Worm (Caenorhabditis elegans) whole organism, early embryonic: ENCODE measurements around the gene tasp-1.

Experiments used
- B0310.2 ChIP-seq: sonication (generic microtip); optimal IDR thresholded peaks from 2 replicates; lab custom pipeline; 2016; ENCODE audit warnings: mild to moderate bottlenecking, missing genetic modification characterization, missing compliant biosample characterization
- ama-1 ChIP-seq: fragments of 150-350 bp; optimal IDR thresholded peaks from 2 replicates; lab custom pipeline; 2014
- ceh-13 ChIP-seq: fragments of 200-800 bp; sonication (Bioruptor generic); optimal IDR thresholded peaks from 2 replicates; lab custom pipeline; 2018; ENCODE audit warnings: mild to moderate bottlenecking, missing genetic modification characterization, missing compliant biosample characterization
- flt-1 ChIP-seq: fragments of 200-800 bp; sonication (Bioruptor generic); IDR thresholded peaks from 2 replicates; pipeline ENCODE4 v1.3.6; 2022; ENCODE audit warnings: missing genetic modification characterization, missing compliant biosample characterization
- hnd-1 ChIP-seq: sonication (generic microtip); optimal IDR thresholded peaks from 2 replicates; lab custom pipeline; 2016; ENCODE audit warnings: missing genetic modification characterization, missing compliant biosample characterization
- tra-4 ChIP-seq: sonication (generic microtip); optimal IDR thresholded peaks from 2 replicates; lab custom pipeline; 2017; ENCODE audit warnings: missing genetic modification characterization, missing compliant biosample characterization

DNA sequence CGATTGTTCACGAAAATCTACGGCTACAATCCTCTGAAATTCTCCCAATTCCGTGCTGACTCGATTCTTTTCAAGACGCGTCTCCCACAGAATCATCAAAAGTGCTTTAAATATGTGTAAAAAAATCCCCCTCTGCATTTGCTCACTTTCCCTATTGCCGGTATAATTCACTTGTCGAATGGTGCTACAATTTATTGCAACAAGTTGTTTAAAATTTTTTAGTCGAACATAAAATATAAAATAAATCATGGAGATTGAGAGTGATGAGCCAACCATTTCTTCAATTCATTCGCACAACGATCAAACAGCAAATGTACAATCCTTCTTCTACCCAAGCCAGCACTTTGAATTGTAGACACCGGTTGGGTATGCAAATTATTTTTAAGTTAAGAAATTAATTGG is 12.7 kb upstream of the tasp-1 start:
- no peak for TF ChIP-seq ceh-13
- no peak for TF ChIP-seq B0310.2 (tag; lab: Kevin White, UChicago)
- TF ChIP-seq ama-1: no peak
- no peak for TF ChIP-seq hnd-1 (tag; lab: Kevin White, UChicago)
- TF ChIP-seq flt-1: no peak
- no peak for TF ChIP-seq tra-4 (tag; lab: Kevin White, UChicago)
